Worm (Caenorhabditis elegans): Measurements from ENCODE around the gene ift-43.

The ift-43 gene

ce11 chrII:5691216-5691771 is 30.7 kb upstream of the ift-43 start, which contains the start of the genes ndub-5 and eif-2D:
Gene ndub-5, minus strand, starts transcription at chrII:5691353.
Gene eif-2D, plus strand, starts transcription at chrII:5691721.
- no peak for TF ChIP-seq unc-130 (GFP tag; optimal IDR thresholded peaks at IDR 0.05)
- no peak for TF ChIP-seq Y56A3A.18 (GFP tag; IDR thresholded peaks at IDR 0.05)
- TF ChIP-seq egrh-3 (GFP tag; IDR thresholded peaks at IDR 0.05) = no peak
- peak; percentile 2 for TF ChIP-seq snpc-1.1 (tag; optimal IDR thresholded peaks at IDR 0.05; ENCODE audit: insufficient read depth)
- TF ChIP-seq mxl-1 (tag; optimal IDR thresholded peaks at IDR 0.05) = no peak
- no peak for TF ChIP-seq ztf-28 (GFP tag; IDR thresholded peaks at IDR 0.05)
- TF ChIP-seq F10E7.11 (tag; optimal IDR thresholded peaks at IDR 0.05) = no peak
- TF ChIP-seq snpc-4 (GFP tag; optimal IDR thresholded peaks at IDR 0.05) = no peak
- peak in 1 of 4 experiments; percentile 23 for TF ChIP-seq snpc-4 (tag; optimal IDR thresholded peaks at IDR 0.05)
- no peak for TF ChIP-seq sea-2 (GFP tag; IDR thresholded peaks at IDR 0.05)
- TF ChIP-seq mes-4 (tag; optimal IDR thresholded peaks at IDR 0.05) = no peak
- no peak for TF ChIP-seq sptf-2 (GFP tag; optimal IDR thresholded peaks at IDR 0.05)

- 0 out of 2 replicates have a peak, but pooled peaks have one; percentile 37 for TF ChIP-seq nfyb-1 (GFP tag; IDR thresholded peaks at IDR 0.05)
- no peak; the same call in 1 of the 2 replicates for TF ChIP-seq cebp-1 (GFP tag; IDR thresholded peaks at IDR 0.05)
- TF ChIP-seq cebp-1 (tag; optimal IDR thresholded peaks at IDR 0.05) = peak; percentile 63
- TF ChIP-seq attf-5 (GFP tag; optimal IDR thresholded peaks at IDR 0.05) = peak; percentile 79
- TF ChIP-seq aptf-2 (GFP tag; conservative IDR thresholded peaks at IDR 0.05) = 0 out of 2 replicates have a peak, but pooled peaks have one; percentile 28
- TF ChIP-seq hmg-1.2 (GFP tag; IDR thresholded peaks at IDR 0.05) = 0 out of 2 replicates have a peak, but pooled peaks have one; percentile 19
- no peak for TF ChIP-seq nhr-179 (tag; optimal IDR thresholded peaks at IDR 0.05)
- peak; percentile 20 for TF ChIP-seq K12H6.12 (tag; optimal IDR thresholded peaks at IDR 0.05)
- TF ChIP-seq ztf-18 (tag; optimal IDR thresholded peaks at IDR 0.05) = peak; percentile 15
- TF ChIP-seq lin-40 (tag; optimal IDR thresholded peaks at IDR 0.05) = peak; percentile 6
- TF ChIP-seq dox-1 (GFP tag; IDR thresholded peaks at IDR 0.05) = peak; percentile 71
- 0 out of 2 replicates have a peak, but pooled peaks have one; percentile 21 for TF ChIP-seq D2030.7 (GFP tag; IDR thresholded peaks at IDR 0.05)
- peak; percentile 29; the same call in 1 of the 2 replicates for TF ChIP-seq Y53G8AR.9 (GFP tag; conservative IDR thresholded peaks at IDR 0.05)
- peak; percentile 7; the same call in 1 of the 2 replicates for TF ChIP-seq pbrm-1 (GFP tag; IDR thresholded peaks at IDR 0.05)
- 0 out of 2 replicates have a peak, but pooled peaks have one; percentile 53 for TF ChIP-seq Y56A3A.18 (GFP tag; IDR thresholded peaks at IDR 0.05)
- TF ChIP-seq somi-1 (GFP tag; optimal IDR thresholded peaks at IDR 0.05) = no peak
- TF ChIP-seq repo-1 (tag; optimal IDR thresholded peaks at IDR 0.05) = peak; percentile 31
- TF ChIP-seq ZK185.1 (tag; optimal IDR thresholded peaks at IDR 0.05; ENCODE audit: poor library complexity, severe bottlenecking) = no peak
- TF ChIP-seq snpc-4 (GFP tag; optimal IDR thresholded peaks at IDR 0.05) = no peak
- peak in 3 of 4 experiments; percentile 10 to 46 (median 33) for TF ChIP-seq snpc-4 (tag; optimal IDR thresholded peaks at IDR 0.05)
- peak; percentile 17 for TF ChIP-seq athp-1 (tag; optimal IDR thresholded peaks at IDR 0.05)
- peak; percentile 61 for TF ChIP-seq nhr-80 (tag; optimal IDR thresholded peaks at IDR 0.05)
- no peak for TF ChIP-seq rcor-1 (GFP tag; IDR thresholded peaks at IDR 0.05)
- TF ChIP-seq lin-35 (GFP tag; optimal IDR thresholded peaks at IDR 0.05) = peak in 1 of 3 experiments; percentile 2
- peak; percentile 21 for TF ChIP-seq tlf-1 (GFP tag; optimal IDR thresholded peaks at IDR 0.05)
- no peak for TF ChIP-seq hmg-20 (GFP tag; IDR thresholded peaks at IDR 0.05)
- TF ChIP-seq mes-4 (tag; optimal IDR thresholded peaks at IDR 0.05) = no peak
- TF ChIP-seq madf-6 (GFP tag; IDR thresholded peaks at IDR 0.05) = peak; percentile 12; the same call in 1 of the 2 replicates
- TF ChIP-seq B0336.3 (GFP tag; IDR thresholded peaks at IDR 0.05) = peak; percentile 31
- peak; percentile 41 for TF ChIP-seq tbp1 (GFP tag; optimal IDR thresholded peaks at IDR 0.05)
- TF ChIP-seq madf-10 (tag; optimal IDR thresholded peaks at IDR 0.05) = peak; percentile 10
Observed at ce11 chrII:5688959-5689358, 28.4 kb upstream of the ift-43 start, which contains the start of gene C25H3.11. Gene C25H3.11, minus strand, starts transcription at chrII:5689040.

All from whole organism, young adult.